Fruit fly (Drosophila melanogaster) whole organism, embryonic: ENCODE results near the gene RpL28.
A peak's percentile ranks its signal among the peaks of the same experiment; 100 is the strongest.

Experiments used
- Abd-B ChIP-seq: fragments of 200-800 bp; sonication (Bioruptor generic); optimal IDR thresholded peaks from 2 replicates; lab custom pipeline; 2018; ENCODE audit warnings: missing biosample characterization, mild to moderate bottlenecking, missing genetic modification characterization, moderate library complexity
- Aef1 ChIP-seq: fragments of 200-800 bp; sonication (Bioruptor generic); IDR thresholded peaks from 3 replicates; pipeline ENCODE4 v1.3.6; 2022; ENCODE audit warnings: missing biosample characterization, missing genetic modification characterization
- CG10147 ChIP-seq: fragments of 200-800 bp; sonication (Bioruptor generic); optimal IDR thresholded peaks from 2 replicates; lab custom pipeline; 2019; ENCODE audit warnings: missing biosample characterization, mild to moderate bottlenecking, missing genetic modification characterization, moderate library complexity
- CG12219 ChIP-seq: fragments of 200-800 bp; sonication (Bioruptor generic); optimal IDR thresholded peaks from 3 replicates; lab custom pipeline; 2018; ENCODE audit warnings: missing biosample characterization, mild to moderate bottlenecking, missing genetic modification characterization
- CG12299 ChIP-seq: fragments of 200-800 bp; sonication (Bioruptor generic); optimal IDR thresholded peaks from 2 replicates; lab custom pipeline; 2018; ENCODE audit warnings: missing biosample characterization, mild to moderate bottlenecking, missing genetic modification characterization
- CG14860 ChIP-seq: fragments of 200-800 bp; sonication (Bioruptor generic); IDR thresholded peaks from 3 replicates; pipeline ENCODE4 v1.3.6; 2022; ENCODE audit warnings: missing biosample characterization, missing genetic modification characterization; ENCODE audit not compliant: partially characterized antibody
- CG15514 ChIP-seq: fragments of 200-800 bp; sonication (Bioruptor generic); optimal IDR thresholded peaks from 3 replicates; lab custom pipeline; 2017; ENCODE audit warnings: missing biosample characterization, missing genetic modification characterization, mild to moderate bottlenecking, moderate library complexity, missing genetic modification reagents
- CG15601 ChIP-seq: fragments of 200-800 bp; sonication (Bioruptor generic); optimal IDR thresholded peaks from 3 replicates; lab custom pipeline; 2019; ENCODE audit warnings: missing biosample characterization, mild to moderate bottlenecking, missing genetic modification characterization, moderate library complexity
- CG16815 ChIP-seq: fragments of 200-800 bp; sonication (Bioruptor generic); optimal IDR thresholded peaks from 3 replicates; lab custom pipeline; 2017; ENCODE audit warnings: missing biosample characterization, mild to moderate bottlenecking, missing genetic modification characterization
- CG17359 ChIP-seq: fragments of 200-800 bp; sonication (Bioruptor generic); optimal IDR thresholded peaks from 3 replicates; lab custom pipeline; 2018; ENCODE audit warnings: missing biosample characterization, mild to moderate bottlenecking, missing genetic modification characterization, moderate library complexity
- CG2678 ChIP-seq: fragments of 200-800 bp; sonication (Bioruptor generic); optimal IDR thresholded peaks from 3 replicates; lab custom pipeline; 2019; ENCODE audit warnings: missing biosample characterization, mild to moderate bottlenecking, missing genetic modification characterization, moderate library complexity
- CG30020 ChIP-seq: fragments of 200-800 bp; optimal IDR thresholded peaks from 2 replicates; lab custom pipeline; 2019; ENCODE audit warnings: missing biosample characterization, mild to moderate bottlenecking, missing genetic modification characterization, moderate library complexity
- CG30403 ChIP-seq: fragments of 200-800 bp; sonication (Bioruptor generic); optimal IDR thresholded peaks from 3 replicates; lab custom pipeline; 2016; ENCODE audit warnings: missing biosample characterization, missing genetic modification characterization
- CG32772 ChIP-seq: fragments of 200-800 bp; sonication (Bioruptor generic); IDR thresholded peaks from 2 replicates; pipeline ENCODE4 v1.3.6; 2022; ENCODE audit warnings: missing biosample characterization, missing genetic modification characterization
- CG34224 ChIP-seq: fragments of 200-800 bp; sonication (Bioruptor generic); IDR thresholded peaks from 3 replicates; pipeline ENCODE4 v1.3.6; 2022; ENCODE audit warnings: missing biosample characterization, missing genetic modification characterization; ENCODE audit not compliant: partially characterized antibody
- CG4730 ChIP-seq: fragments of 200-800 bp; sonication (Bioruptor generic); IDR thresholded peaks from 2 replicates; pipeline ENCODE4 v1.3.6; 2022; ENCODE audit warnings: missing biosample characterization, missing genetic modification characterization
- CG6683 ChIP-seq: fragments of 200-800 bp; sonication (Bioruptor generic); optimal IDR thresholded peaks from 2 replicates; lab custom pipeline; 2017; ENCODE audit warnings: missing biosample characterization, mild to moderate bottlenecking, missing genetic modification characterization, missing genetic modification reagents
- CG6689 ChIP-seq: fragments of 200-800 bp; sonication (Bioruptor generic); IDR thresholded peaks from 2 replicates; pipeline ENCODE4 v1.3.6; 2022; ENCODE audit warnings: missing biosample characterization, missing genetic modification characterization
- CG7786 ChIP-seq: fragments of 200-800 bp; sonication (Bioruptor generic); optimal IDR thresholded peaks from 2 replicates; lab custom pipeline; 2016; ENCODE audit warnings: missing biosample characterization, missing genetic modification characterization
- CG7987 ChIP-seq: fragments of 200-800 bp; sonication (Bioruptor generic); optimal IDR thresholded peaks from 2 replicates; lab custom pipeline; 2018; ENCODE audit warnings: missing biosample characterization, mild to moderate bottlenecking, missing genetic modification characterization, moderate library complexity
- Dref ChIP-seq: fragments of 200-800 bp; sonication (Bioruptor generic); IDR thresholded peaks from 2 replicates; pipeline ENCODE4 v1.3.6; 2022; ENCODE audit warnings: missing biosample characterization, missing genetic modification characterization
- GATAe ChIP-seq: fragments of 200-800 bp; sonication (Bioruptor generic); conservative IDR thresholded peaks from 2 replicates; pipeline ENCODE4 v1.3.6; 2022; ENCODE audit warnings: missing biosample characterization, missing genetic modification characterization
- Gsc ChIP-seq: fragments of 200-800 bp; sonication (Bioruptor generic); IDR thresholded peaks from 2 replicates; pipeline ENCODE4 v1.3.6; 2022; ENCODE audit warnings: missing biosample characterization, missing genetic modification characterization
- HHEX ChIP-seq: fragments of 200-800 bp; sonication (Bioruptor generic); optimal IDR thresholded peaks from 3 replicates; lab custom pipeline; 2017; ENCODE audit warnings: missing biosample characterization, mild to moderate bottlenecking, missing genetic modification characterization, missing genetic modification reagents
- HmgZ ChIP-seq: fragments of 200-800 bp; sonication (Bioruptor generic); optimal IDR thresholded peaks from 2 replicates; lab custom pipeline; 2018; ENCODE audit warnings: missing biosample characterization, mild to moderate bottlenecking, missing genetic modification characterization
- Hr39 ChIP-seq: fragments of >200 bp; optimal IDR thresholded peaks from 2 replicates; lab custom pipeline; 2017
- Jarid2 ChIP-seq: fragments of 200-800 bp; sonication (Bioruptor generic); optimal IDR thresholded peaks from 3 replicates; lab custom pipeline; 2017; ENCODE audit warnings: mild to moderate bottlenecking, missing biosample characterization, missing genetic modification reagents, missing genetic modification characterization
- Mad ChIP-seq: fragments of 200-800 bp; sonication (Bioruptor generic); optimal IDR thresholded peaks from 2 replicates; lab custom pipeline; 2016; ENCODE audit warnings: missing biosample characterization, missing genetic modification characterization
- Myb ChIP-seq: fragments of 200-800 bp; sonication (Bioruptor generic); optimal IDR thresholded peaks from 2 replicates; lab custom pipeline; 2016; ENCODE audit warnings: missing biosample characterization, missing genetic modification characterization
- Ravus ChIP-seq: fragments of 200-800 bp; sonication (Bioruptor generic); IDR thresholded peaks from 2 replicates; pipeline ENCODE4 v1.3.6; 2022; ENCODE audit warnings: missing biosample characterization, missing genetic modification characterization
- Rx ChIP-seq: fragments of 200-800 bp; sonication (Bioruptor generic); IDR thresholded peaks from 2 replicates; pipeline ENCODE4 v1.3.6; 2022; ENCODE audit warnings: missing biosample characterization, missing genetic modification characterization
- Vsx1 ChIP-seq: fragments of 200-800 bp; sonication (Bioruptor generic); optimal IDR thresholded peaks from 2 replicates; lab custom pipeline; 2017; ENCODE audit warnings: missing biosample characterization, mild to moderate bottlenecking, missing genetic modification characterization, missing genetic modification reagents
- corto ChIP-seq: fragments of 200-800 bp; sonication (Bioruptor generic); optimal IDR thresholded peaks from 2 replicates; lab custom pipeline; 2016; ENCODE audit warnings: missing biosample characterization, mild to moderate bottlenecking, missing genetic modification characterization, moderate library complexity
- cwo ChIP-seq: fragments of 200-800 bp; sonication (Bioruptor generic); optimal IDR thresholded peaks from 3 replicates; lab custom pipeline; 2017; ENCODE audit warnings: missing biosample characterization, missing genetic modification characterization, mild to moderate bottlenecking, moderate library complexity, missing genetic modification reagents
- dmrt11E ChIP-seq: fragments of 200-800 bp; sonication (Bioruptor generic); optimal IDR thresholded peaks from 3 replicates; lab custom pipeline; 2018; ENCODE audit warnings: missing biosample characterization, mild to moderate bottlenecking, missing genetic modification characterization, moderate library complexity
- ems ChIP-seq: fragments of 200-800 bp; sonication (Bioruptor generic); optimal IDR thresholded peaks from 3 replicates; lab custom pipeline; 2016; ENCODE audit warnings: missing biosample characterization, missing genetic modification characterization
- eyg ChIP-seq: fragments of 200-800 bp; sonication (Bioruptor generic); optimal IDR thresholded peaks from 3 replicates; lab custom pipeline; 2016; ENCODE audit warnings: missing biosample characterization, missing genetic modification characterization
- fd102C ChIP-seq: fragments of 200-800 bp; sonication (Bioruptor generic); optimal IDR thresholded peaks from 2 replicates; lab custom pipeline; 2018; ENCODE audit warnings: missing biosample characterization, mild to moderate bottlenecking, missing genetic modification characterization, moderate library complexity
- ftz-f1 ChIP-seq: fragments of 200-800 bp; sonication (Bioruptor generic); optimal IDR thresholded peaks from 2 replicates; lab custom pipeline; 2016; ENCODE audit warnings: missing biosample characterization, missing genetic modification characterization
- hb ChIP-seq: fragments of 200-800 bp; sonication (Bioruptor generic); IDR thresholded peaks from 3 replicates; pipeline ENCODE4 v1.3.6; 2022; ENCODE audit warnings: missing biosample characterization, missing genetic modification characterization; ENCODE audit not compliant: partially characterized antibody
- inv ChIP-seq: fragments of 200-800 bp; sonication (Bioruptor generic); IDR thresholded peaks from 2 replicates; pipeline ENCODE4 v1.3.6; 2022; ENCODE audit warnings: missing biosample characterization, missing genetic modification characterization; ENCODE audit not compliant: partially characterized antibody
- kay ChIP-seq: fragments of 200-800 bp; sonication (Bioruptor generic); optimal IDR thresholded peaks from 2 replicates; lab custom pipeline; 2016; ENCODE audit warnings: missing biosample characterization, missing genetic modification characterization
- nerfin-2 ChIP-seq: fragments of 200-800 bp; sonication (Bioruptor generic); IDR thresholded peaks from 2 replicates; pipeline ENCODE4 v1.3.6; 2022; ENCODE audit warnings: missing biosample characterization, missing genetic modification characterization; ENCODE audit not compliant: partially characterized antibody
- repo ChIP-seq: fragments of 200-800 bp; sonication (Bioruptor generic); optimal IDR thresholded peaks from 2 replicates; lab custom pipeline; 2016; ENCODE audit warnings: missing biosample characterization, missing genetic modification characterization
- rib ChIP-seq: fragments of 200-800 bp; sonication (Bioruptor generic); IDR thresholded peaks from 2 replicates; pipeline ENCODE4 v1.3.6; 2022; ENCODE audit warnings: missing biosample characterization, missing genetic modification characterization
- tgo ChIP-seq: fragments of 200-800 bp; sonication (Bioruptor generic); IDR thresholded peaks from 3 replicates; pipeline ENCODE4 v1.3.6; 2022; ENCODE audit warnings: missing biosample characterization, missing genetic modification characterization
- tin ChIP-seq: fragments of 200-800 bp; sonication (Bioruptor generic); optimal IDR thresholded peaks from 3 replicates; lab custom pipeline; 2016; ENCODE audit warnings: missing biosample characterization, missing genetic modification characterization
- twi ChIP-seq: fragments of 200-800 bp; optimal IDR thresholded peaks from 2 replicates; lab custom pipeline; 2019; ENCODE audit warnings: missing biosample characterization, mild to moderate bottlenecking, missing genetic modification characterization, moderate library complexity
- zfh2 ChIP-seq: fragments of 200-800 bp; sonication (Bioruptor generic); optimal IDR thresholded peaks from 2 replicates; lab custom pipeline; 2016; ENCODE audit warnings: missing biosample characterization, missing genetic modification characterization

Gene RpL28

DNA sequence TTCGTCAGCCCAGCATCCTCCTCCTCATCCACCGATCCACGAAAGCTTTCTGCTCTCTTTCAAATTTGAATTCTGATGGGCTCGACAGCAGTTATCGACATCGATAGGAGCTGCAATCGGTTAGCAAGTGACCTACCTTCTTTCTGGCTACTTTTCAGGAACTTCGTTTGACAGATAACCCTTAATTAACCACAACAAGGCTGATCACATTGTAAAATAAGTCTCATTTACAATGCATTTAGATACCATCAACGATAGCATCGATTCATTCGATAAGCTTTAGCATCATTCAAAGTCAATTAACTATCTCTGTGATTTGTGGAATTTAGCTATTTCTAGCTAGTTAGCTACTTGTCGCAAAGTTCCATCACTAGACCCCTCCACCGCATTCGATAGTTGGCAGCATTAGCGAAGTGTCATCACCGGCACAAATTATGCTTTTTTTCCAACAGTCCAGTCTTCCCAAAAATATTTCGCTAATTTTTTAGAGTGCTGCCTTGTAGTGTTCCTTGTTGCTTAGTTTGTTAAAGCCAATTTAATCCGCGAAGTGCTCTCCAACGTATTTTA is 44.1 kb downstream of the RpL28 start, which contains the start of the genes MnM and Girdin (continued):
- TF ChIP-seq Myb (GFP tag; lab: Kevin White, UChicago) (peak; percentile 89), CG16815 (GFP tag; lab: Kevin White, UChicago) (peak; percentile 4), rib (GFP tag; lab: Robert Waterston, UW) (no peak), zfh2 (GFP tag; lab: Kevin White, UChicago) (peak; percentile 91), eyg (no peak), hb (GFP tag; lab: Robert Waterston, UW) (peak; percentile 76; the same call in 2 of the 3 replicates), Ravus (GFP tag; lab: Robert Waterston, UW) (no peak), twi (peak; percentile 43), Mad (peak; percentile 67), HHEX (no peak), CG4730 (GFP tag; lab: Robert Waterston, UW) (0 out of 2 replicates have a peak, but pooled peaks have one; percentile 11), CG12219 (no peak), CG17359 (tag; lab: Kevin White, UChicago) (no peak), tgo (GFP tag; lab: Robert Waterston, UW) (peak; percentile 21; the same call in 1 of the 3 replicates), ems (peak; percentile 50), corto (no peak), CG30020 (tag; lab: Kevin White, UChicago) (peak; percentile 73), CG32772 (GFP tag; lab: Robert Waterston, UW) (peak; percentile 44; the same call in 1 of the 2 replicates), CG14860 (peak; percentile 80), fd102C (no peak), repo (GFP tag; lab: Kevin White, UChicago) (peak; percentile 54), ftz-f1 (GFP tag; lab: Kevin White, UChicago) (no peak), Gsc (GFP tag; lab: Robert Waterston, UW) (no peak), inv (GFP tag; lab: Robert Waterston, UW) (peak; percentile 87), CG12299 (tag; lab: Kevin White, UChicago) (no peak), Abd-B (GFP tag; lab: Kevin White, UChicago) (peak; percentile 75), CG6683 (GFP tag; lab: Kevin White, UChicago) (no peak), CG2678 (tag; lab: Kevin White, UChicago) (no peak), Dref (GFP tag; lab: Robert Waterston, UW) (peak; percentile 68), CG10147 (no peak), CG34224 (peak; percentile 74; the same call in 2 of the 3 replicates), CG30403 (peak; percentile 87), Hr39 (lab: Kevin White, UChicago) (no peak), GATAe (GFP tag; lab: Robert Waterston, UW) (no peak), nerfin-2 (GFP tag; lab: Robert Waterston, UW) (peak; percentile 59), cwo (no peak), HmgZ (tag; lab: Kevin White, UChicago) (peak; percentile 82), Aef1 (GFP tag; lab: Robert Waterston, UW) (0 out of 3 replicates have a peak, but pooled peaks have one; percentile 21), Jarid2 (GFP tag; lab: Kevin White, UChicago) (no peak), CG7987 (GFP tag; lab: Kevin White, UChicago) (no peak), tin (GFP tag; lab: Kevin White, UChicago) (peak; percentile 69), CG15514 (peak; percentile 88), Vsx1 (GFP tag; lab: Kevin White, UChicago) (no peak), kay (GFP tag; lab: Kevin White, UChicago) (peak; percentile 44), CG15601 (no peak), Rx (GFP tag; lab: Robert Waterston, UW) (no peak), CG7786 (GFP tag; lab: Kevin White, UChicago) (peak; percentile 86), dmrt11E (peak; percentile 38), CG6689 (GFP tag; lab: Robert Waterston, UW) (peak; percentile 42; the same call in 1 of the 2 replicates)
